Fruit fly (Drosophila melanogaster): ENCODE measurements around the gene CG32110.

CG32110 gene

DNA sequence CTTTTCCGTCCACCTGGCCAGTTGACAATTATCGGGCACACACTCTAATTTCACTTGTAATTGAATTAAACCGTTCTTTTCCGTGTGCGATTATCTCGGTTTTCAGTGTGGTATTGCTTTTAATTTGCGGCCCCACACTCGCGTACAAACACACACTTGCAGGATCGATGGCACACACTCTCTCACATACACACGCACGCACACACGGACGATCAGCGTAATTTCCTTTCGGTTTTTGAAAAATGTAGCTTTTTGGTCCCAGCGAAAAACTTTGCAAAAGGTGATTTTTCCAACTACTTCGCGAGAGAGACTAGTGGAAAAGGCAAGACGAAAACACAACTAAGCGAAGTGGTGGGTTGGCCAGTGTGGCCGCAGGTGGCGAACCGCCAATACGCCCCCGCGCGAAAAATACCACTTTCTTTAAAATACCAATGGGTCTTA, 3.8 kb upstream of the CG32110 start, which contains the start of gene Atg1 (continued):
- TF ChIP-seq CG7372 (GFP tag; IDR thresholded peaks at IDR 0.05) (no peak), lab (GFP tag; optimal IDR thresholded peaks at IDR 0.05) (peak; percentile 31), Rfx (GFP tag; IDR thresholded peaks at IDR 0.05) (peak; percentile 48; the same call in 1 of the 2 replicates), org-1 (GFP tag; optimal IDR thresholded peaks at IDR 0.05) (no peak), Sox102F (GFP tag; optimal IDR thresholded peaks at IDR 0.05) (no peak), insv (GFP tag; optimal IDR thresholded peaks at IDR 0.05) (peak in 1 of 2 experiments; percentile 19), nom (GFP tag; optimal IDR thresholded peaks at IDR 0.05) (peak; percentile 26), CG7987 (GFP tag; optimal IDR thresholded peaks at IDR 0.05) (peak; percentile 52), ab (GFP tag; optimal IDR thresholded peaks at IDR 0.05) (no peak), ash1 (GFP tag; optimal IDR thresholded peaks at IDR 0.05) (peak; percentile 19), Atf6 (GFP tag; IDR thresholded peaks at IDR 0.05) (0 out of 2 replicates have a peak, but pooled peaks have one; percentile 42), CG14050 (GFP tag; IDR thresholded peaks at IDR 0.05) (no peak), caup (GFP tag; optimal IDR thresholded peaks at IDR 0.05; ENCODE audit: severe bottlenecking) (peak; percentile 46), ken (GFP tag; IDR thresholded peaks at IDR 0.05) (peak; percentile 39; the same call in 1 of the 3 replicates), Eip74EF (GFP tag; optimal IDR thresholded peaks at IDR 0.05) (peak in 1 of 2 experiments; percentile 18), CG6854 (GFP tag; optimal IDR thresholded peaks at IDR 0.05) (peak; percentile 54), CG1603 (tag; optimal IDR thresholded peaks at IDR 0.05) (peak; percentile 23), CG4617 (GFP tag; optimal IDR thresholded peaks at IDR 0.05; ENCODE audit: borderline replicate concordance) (peak; percentile 39), bab2 (GFP tag; optimal IDR thresholded peaks at IDR 0.05) (no peak), so (GFP tag; IDR thresholded peaks at IDR 0.05) (0 out of 3 replicates have a peak, but pooled peaks have one; percentile 42), grn (GFP tag; optimal IDR thresholded peaks at IDR 0.05) (peak; percentile 13), Kr (GFP tag; optimal IDR thresholded peaks at IDR 0.05) (no peak), ranshi (GFP tag; IDR thresholded peaks at IDR 0.05) (0 out of 2 replicates have a peak, but pooled peaks have one; percentile 10), Hand (GFP tag; optimal IDR thresholded peaks at IDR 0.05) (peak; percentile 27), CG2199 (GFP tag; IDR thresholded peaks at IDR 0.05) (0 out of 3 replicates have a peak, but pooled peaks have one; percentile 27), CG12769 (tag; optimal IDR thresholded peaks at IDR 0.05) (peak; percentile 25), CG3847 (GFP tag; IDR thresholded peaks at IDR 0.05) (peak; percentile 33; the same call in 1 of the 2 replicates), gro (GFP tag; optimal IDR thresholded peaks at IDR 0.05) (peak; percentile 20), en (GFP tag; optimal IDR thresholded peaks at IDR 0.05) (no peak), jigr1 (GFP tag; IDR thresholded peaks at IDR 0.05) (no peak), cg (GFP tag; optimal IDR thresholded peaks at IDR 0.05) (peak; percentile 61), Nf-YC (tag; optimal IDR thresholded peaks at IDR 0.05) (peak; percentile 16), Scr (GFP tag; IDR thresholded peaks at IDR 0.05; ENCODE audit: partially characterized antibody) (no peak; the same call in 1 of the 2 replicates), her (GFP tag; optimal IDR thresholded peaks at IDR 0.05) (peak; percentile 51), Fer1 (GFP tag; optimal IDR thresholded peaks at IDR 0.05) (peak; percentile 38), Lhr (GFP tag; optimal IDR thresholded peaks at IDR 0.05) (peak; percentile 20), aop (GFP tag; IDR thresholded peaks at IDR 0.05) (0 out of 2 replicates have a peak, but pooled peaks have one; percentile 17), sr (GFP tag; IDR thresholded peaks at IDR 0.05) (peak; percentile 88), nerfin-2 (GFP tag; IDR thresholded peaks at IDR 0.05; ENCODE audit: partially characterized antibody) (peak; percentile 19; the same call in 1 of the 2 replicates), Hmr (GFP tag; optimal IDR thresholded peaks at IDR 0.05) (peak; percentile 37), CG14965 (GFP tag; optimal IDR thresholded peaks at IDR 0.05; ENCODE audit: borderline replicate concordance) (no peak), CG4282 (GFP tag; optimal IDR thresholded peaks at IDR 0.05) (peak; percentile 17), BEAF-32 (GFP tag; optimal IDR thresholded peaks at IDR 0.05) (peak; percentile 37), Dp (GFP tag; optimal IDR thresholded peaks at IDR 0.05) (peak; percentile 24), row (GFP tag; IDR thresholded peaks at IDR 0.05) (peak; percentile 37; the same call in 2 of the 3 replicates), CG2712 (tag; optimal IDR thresholded peaks at IDR 0.05) (peak; percentile 36), chm (GFP tag; IDR thresholded peaks at IDR 0.05) (peak; percentile 66), exex (tag; optimal IDR thresholded peaks at IDR 0.05) (peak; percentile 71), CG31365 (tag; optimal IDR thresholded peaks at IDR 0.05) (no peak)

Measured in whole organism, embryonic.